Worm (Caenorhabditis elegans): ENCODE data around the gene C02F5.3.

The C02F5.3 gene

ce11 chrIII:8268296-8268695, 22.6 kb downstream of the C02F5.3 start, which contains the start of the genes F09G8.7 and crn-7:
Gene F09G8.7 (minus strand): TSS chrIII:8268355.
Gene crn-7 (plus strand): TSS chrIII:8268531.
- TF ChIP-seq pag-3 (tag; optimal IDR thresholded peaks at IDR 0.05; ENCODE audit: borderline replicate concordance): no peak
- TF ChIP-seq hlh-15 (tag; optimal IDR thresholded peaks at IDR 0.05): no peak
- TF ChIP-seq syd-9 (tag; optimal IDR thresholded peaks at IDR 0.05): no peak
- TF ChIP-seq ceh-48 (tag; optimal IDR thresholded peaks at IDR 0.05): no peak
- no peak for TF ChIP-seq ceh-18 (tag; optimal IDR thresholded peaks at IDR 0.05)
- no peak for TF ChIP-seq fkh-10 (GFP tag; optimal IDR thresholded peaks at IDR 0.05)
- TF ChIP-seq ceh-31 (tag; optimal IDR thresholded peaks at IDR 0.05): no peak
- no peak for TF ChIP-seq ceh-6 (GFP tag; optimal IDR thresholded peaks at IDR 0.05)
- no peak for TF ChIP-seq K09A11.1 (tag; optimal IDR thresholded peaks at IDR 0.05; ENCODE audit: insufficient read depth)
- TF ChIP-seq hlh-30 (tag; optimal IDR thresholded peaks at IDR 0.05; ENCODE audit: insufficient read depth): no peak
- TF ChIP-seq pha-2 (tag; optimal IDR thresholded peaks at IDR 0.05): no peak
- no peak for TF ChIP-seq unc-86 (tag; optimal IDR thresholded peaks at IDR 0.05)
- TF ChIP-seq nfya-1 (tag; optimal IDR thresholded peaks at IDR 0.05): no peak
- no peak for TF ChIP-seq lim-6 (tag; optimal IDR thresholded peaks at IDR 0.05)
- TF ChIP-seq lin-11 (tag; optimal IDR thresholded peaks at IDR 0.05): no peak
- TF ChIP-seq dve-1 (tag; optimal IDR thresholded peaks at IDR 0.05): no peak
- no peak for TF ChIP-seq ahr-1 (tag; optimal IDR thresholded peaks at IDR 0.05)

ce11 chrIII:8271676-8272225, 26.1 kb downstream of the C02F5.3 start, which contains the start of the genes mps-4 and F09G8.10:
Gene mps-4 (minus strand): TSS chrIII:8271776.
Gene F09G8.10 (minus strand): TSS chrIII:8272175.
- TF ChIP-seq ceh-19 (GFP tag; optimal IDR thresholded peaks at IDR 0.05): no peak
- TF ChIP-seq unc-55 (GFP tag; optimal IDR thresholded peaks at IDR 0.05): no peak
- TF ChIP-seq lin-11 (tag; optimal IDR thresholded peaks at IDR 0.05): no peak
- no peak for TF ChIP-seq ceh-31 (tag; optimal IDR thresholded peaks at IDR 0.05)
- TF ChIP-seq hlh-30 (tag; optimal IDR thresholded peaks at IDR 0.05; ENCODE audit: insufficient read depth): no peak
- TF ChIP-seq ama-1 (optimal IDR thresholded peaks at IDR 0.05): no peak
- TF ChIP-seq C38D4.7 (GFP tag; optimal IDR thresholded peaks at IDR 0.05): no peak
- no peak for TF ChIP-seq zip-5 (tag; optimal IDR thresholded peaks at IDR 0.05)
- no peak for TF ChIP-seq tbx-7 (tag; optimal IDR thresholded peaks at IDR 0.05)
- no peak for TF ChIP-seq ceh-9 (tag; optimal IDR thresholded peaks at IDR 0.05)
- no peak for TF ChIP-seq pha-4 (tag; optimal IDR thresholded peaks at IDR 0.05)
- no peak for TF ChIP-seq hlh-6 (tag; optimal IDR thresholded peaks at IDR 0.05)
- no peak for TF ChIP-seq ceh-6 (GFP tag; optimal IDR thresholded peaks at IDR 0.05)
- TF ChIP-seq ets-4 (tag; optimal IDR thresholded peaks at IDR 0.05): no peak
- no peak for TF ChIP-seq gmeb-2 (tag; optimal IDR thresholded peaks at IDR 0.05)
- TF ChIP-seq ceh-2 (tag; optimal IDR thresholded peaks at IDR 0.05): no peak
- TF ChIP-seq nfya-1 (tag; optimal IDR thresholded peaks at IDR 0.05): no peak
- TF ChIP-seq unc-42 (tag; optimal IDR thresholded peaks at IDR 0.05): no peak

- TF ChIP-seq nfya-1 (tag; optimal IDR thresholded peaks at IDR 0.05): no peak
- TF ChIP-seq lim-6 (tag; optimal IDR thresholded peaks at IDR 0.05): no peak
- TF ChIP-seq ceh-6 (GFP tag; optimal IDR thresholded peaks at IDR 0.05): no peak
- TF ChIP-seq elt-4 (tag; optimal IDR thresholded peaks at IDR 0.05): no peak
- no peak for TF ChIP-seq ceh-45 (GFP tag; IDR thresholded peaks at IDR 0.05)
- TF ChIP-seq mec-3 (tag; optimal IDR thresholded peaks at IDR 0.05; ENCODE audit: borderline replicate concordance): no peak
- no peak for TF ChIP-seq eyg-1 (tag; optimal IDR thresholded peaks at IDR 0.05)
- TF ChIP-seq ama-1 (optimal IDR thresholded peaks at IDR 0.05): no peak
- no peak for TF ChIP-seq fkh-6 (tag; optimal IDR thresholded peaks at IDR 0.05)
- TF ChIP-seq fkh-10 (GFP tag; optimal IDR thresholded peaks at IDR 0.05): no peak
Measured at ce11 chrIII:8275871-8276270, 30.2 kb downstream of the C02F5.3 start, which contains the start of gene clec-160. Gene clec-160 (minus strand): TSS chrIII:8275971.

ce11 chrIII:8278801-8279200, 33.1 kb downstream of the C02F5.3 start, which contains the start of gene mig-10:
Gene mig-10 (plus strand): TSS chrIII:8279101.
- TF ChIP-seq pax-1 (tag; optimal IDR thresholded peaks at IDR 0.05) (no peak), Y22D7AL.16 (tag; optimal IDR thresholded peaks at IDR 0.05) (no peak), ceh-9 (tag; optimal IDR thresholded peaks at IDR 0.05) (no peak), lim-6 (tag; optimal IDR thresholded peaks at IDR 0.05) (no peak), ceh-24 (tag; optimal IDR thresholded peaks at IDR 0.05) (no peak), hlh-30 (tag; optimal IDR thresholded peaks at IDR 0.05; ENCODE audit: insufficient read depth) (no peak), ceh-14 (tag; optimal IDR thresholded peaks at IDR 0.05) (no peak), ets-4 (tag; optimal IDR thresholded peaks at IDR 0.05) (no peak), madf-2 (tag; optimal IDR thresholded peaks at IDR 0.05) (no peak), hlh-15 (tag; optimal IDR thresholded peaks at IDR 0.05) (no peak), elt-4 (tag; optimal IDR thresholded peaks at IDR 0.05) (no peak), ceh-22 (tag; optimal IDR thresholded peaks at IDR 0.05) (no peak), sox-2 (GFP tag; IDR thresholded peaks at IDR 0.05) (no peak)
